Worm (Caenorhabditis elegans): ENCODE data around the gene clc-5.
A peak's percentile ranks its signal among the peaks of the same experiment; 100 is the strongest.

Gene clc-5

DNA sequence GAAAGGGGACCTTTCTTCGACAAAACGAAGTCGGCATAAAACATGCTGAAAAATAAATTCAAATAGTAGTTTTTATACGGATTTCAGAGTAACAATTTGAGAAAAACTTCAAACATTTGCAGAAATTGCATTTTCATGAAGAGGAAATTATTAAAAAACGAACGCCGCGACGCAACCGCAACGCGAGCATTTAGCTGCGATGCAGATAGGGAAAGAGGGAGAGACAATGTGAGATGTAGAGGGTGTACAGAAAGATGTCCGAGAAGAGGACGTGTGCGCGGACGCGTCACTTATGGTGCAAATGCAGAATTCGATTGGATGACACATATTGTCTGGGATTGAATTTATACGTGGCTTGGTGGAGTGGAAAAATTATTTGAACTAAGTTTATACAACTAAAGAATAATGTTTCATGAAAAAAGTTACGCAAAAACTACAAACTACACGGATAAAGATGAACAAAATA, 41.6 kb downstream of the clc-5 start, which contains the start of gene coh-1:
Gene coh-1, minus strand, starts transcription at position 51 of the 466 bp plus-strand sequence.
- no peak for TF ChIP-seq ets-7 (tag; optimal IDR thresholded peaks at IDR 0.05)
- no peak for TF ChIP-seq scrt-1 (GFP tag; IDR thresholded peaks at IDR 0.05)
- no peak for TF ChIP-seq ama-1 (optimal IDR thresholded peaks at IDR 0.05)
- peak; percentile 40 for TF ChIP-seq F13C5.2 (tag; optimal IDR thresholded peaks at IDR 0.05)
- no peak for TF ChIP-seq pes-1 (GFP tag; IDR thresholded peaks at IDR 0.05)
- no peak for TF ChIP-seq flt-1 (GFP tag; IDR thresholded peaks at IDR 0.05)
- no peak for TF ChIP-seq tbx-37 (GFP tag; conservative IDR thresholded peaks at IDR 0.05)

DNA sequence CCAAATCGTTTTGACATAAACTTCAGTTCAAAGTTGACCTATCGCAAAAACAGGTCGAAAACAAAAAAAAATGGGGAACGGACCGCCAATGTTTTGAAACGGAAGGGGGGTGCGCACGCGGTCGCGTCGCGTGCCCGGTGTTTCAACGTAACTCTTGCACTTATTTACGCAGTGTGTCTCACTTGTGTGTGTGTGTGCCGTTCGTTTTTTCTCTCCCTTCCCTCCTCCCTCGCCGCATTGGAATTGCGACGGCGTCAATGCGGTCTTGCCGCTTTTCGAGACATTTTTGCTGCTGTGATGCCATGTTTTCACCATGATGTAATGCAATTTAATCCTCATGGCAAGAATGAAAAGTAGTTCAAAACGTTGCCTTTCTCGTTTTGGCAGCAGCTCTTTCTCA, 45.1 kb downstream of the clc-5 start:
- TF ChIP-seq hmbx-1 (tag; optimal IDR thresholded peaks at IDR 0.05) (no peak), tbx-37 (GFP tag; conservative IDR thresholded peaks at IDR 0.05) (no peak), hnd-1 (tag; optimal IDR thresholded peaks at IDR 0.05) (no peak), flt-1 (GFP tag; IDR thresholded peaks at IDR 0.05) (no peak), B0310.2 (tag; optimal IDR thresholded peaks at IDR 0.05) (no peak), tra-4 (tag; optimal IDR thresholded peaks at IDR 0.05) (no peak), sea-1 (GFP tag; conservative IDR thresholded peaks at IDR 0.05) (no peak), ceh-13 (GFP tag; optimal IDR thresholded peaks at IDR 0.05) (no peak), aly-1 (tag; optimal IDR thresholded peaks at IDR 0.05) (no peak), ets-7 (tag; optimal IDR thresholded peaks at IDR 0.05) (peak; percentile 61), hmg-4 (GFP tag; optimal IDR thresholded peaks at IDR 0.05) (peak; percentile 39), F13C5.2 (tag; optimal IDR thresholded peaks at IDR 0.05) (no peak), pes-1 (GFP tag; IDR thresholded peaks at IDR 0.05) (no peak), scrt-1 (GFP tag; IDR thresholded peaks at IDR 0.05) (no peak), ceh-36 (tag; optimal IDR thresholded peaks at IDR 0.05) (peak; percentile 28), tbx-11 (GFP tag; IDR thresholded peaks at IDR 0.05) (0 out of 2 replicates have a peak, but pooled peaks have one; percentile 46), ama-1 (optimal IDR thresholded peaks at IDR 0.05) (no peak)

DNA sequence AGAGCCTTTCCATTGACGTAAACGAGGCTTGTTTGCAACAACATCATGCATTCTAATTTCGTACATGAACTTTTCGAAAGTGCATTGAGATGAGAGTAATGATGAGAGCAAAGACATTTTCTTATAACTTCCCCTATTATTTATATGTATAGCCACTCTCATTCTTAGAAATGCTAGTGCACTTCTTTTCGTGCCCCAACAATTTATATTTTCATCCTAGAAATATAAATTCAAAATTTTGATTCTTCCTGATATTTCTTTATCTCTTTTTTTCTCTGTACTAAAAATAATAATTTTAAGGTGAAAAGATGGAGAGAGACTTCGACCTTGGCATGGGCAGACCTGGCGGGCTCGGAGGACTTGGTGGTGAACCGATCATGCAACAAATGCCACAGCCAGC, 45.6 kb downstream of the clc-5 start, which contains the start of gene mek-1:
Gene mek-1, plus strand, starts transcription at position 301 of the 400 bp plus-strand sequence.
- TF ChIP-seq ama-1 (optimal IDR thresholded peaks at IDR 0.05) = no peak
- TF ChIP-seq hmbx-1 (tag; optimal IDR thresholded peaks at IDR 0.05) = no peak
- no peak for TF ChIP-seq scrt-1 (GFP tag; IDR thresholded peaks at IDR 0.05)
- TF ChIP-seq pes-1 (GFP tag; IDR thresholded peaks at IDR 0.05) = no peak
- TF ChIP-seq F13C5.2 (tag; optimal IDR thresholded peaks at IDR 0.05) = no peak
- no peak for TF ChIP-seq hnd-1 (tag; optimal IDR thresholded peaks at IDR 0.05)
- no peak for TF ChIP-seq B0310.2 (tag; optimal IDR thresholded peaks at IDR 0.05)
- TF ChIP-seq tbx-37 (GFP tag; conservative IDR thresholded peaks at IDR 0.05) = no peak
- TF ChIP-seq ceh-36 (tag; optimal IDR thresholded peaks at IDR 0.05) = no peak
- TF ChIP-seq tbx-11 (GFP tag; IDR thresholded peaks at IDR 0.05) = no peak
- no peak for TF ChIP-seq ets-7 (tag; optimal IDR thresholded peaks at IDR 0.05)
- TF ChIP-seq aly-1 (tag; optimal IDR thresholded peaks at IDR 0.05) = no peak
- TF ChIP-seq tra-4 (tag; optimal IDR thresholded peaks at IDR 0.05) = no peak

DNA sequence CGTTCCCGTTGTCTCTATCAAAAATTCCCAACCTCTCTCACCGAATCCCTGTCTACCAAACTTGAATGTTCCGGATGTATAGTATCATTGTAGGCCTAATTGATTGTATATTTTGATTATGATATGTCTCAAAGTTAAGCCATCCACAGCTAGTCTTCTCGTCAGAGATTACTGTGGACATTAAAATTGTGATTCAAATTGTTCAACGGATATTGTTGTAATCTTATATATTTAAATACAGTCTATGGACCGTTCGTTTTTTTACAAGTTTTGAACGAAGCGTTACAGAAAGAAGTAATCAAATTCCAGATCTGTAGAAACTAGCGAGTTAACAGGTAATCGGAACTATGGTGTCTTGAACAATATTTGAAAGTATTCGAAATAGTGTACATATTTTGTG, 47.4 kb downstream of the clc-5 start, which contains the start of gene F48E3.9:
Gene F48E3.9, plus strand, starts transcription at position 301 of the 400 bp plus-strand sequence.
- TF ChIP-seq pes-1 (GFP tag; IDR thresholded peaks at IDR 0.05) (no peak), sea-1 (GFP tag; conservative IDR thresholded peaks at IDR 0.05) (no peak), ceh-13 (GFP tag; optimal IDR thresholded peaks at IDR 0.05) (no peak)
